Worm (Caenorhabditis elegans) whole organism, L1 larva: Measurements from ENCODE around the gene col-147.

Experiments used
- alr-1 ChIP-seq: fragments of 200-800 bp; sonication (Bioruptor generic); optimal IDR thresholded peaks from 2 replicates; lab custom pipeline; 2018; ENCODE audit warnings: borderline replicate concordance, mild to moderate bottlenecking, missing genetic modification characterization, missing compliant biosample characterization
- elt-3 ChIP-seq, 6 experiments: fragments of 150-350 bp in 1 of 6; sonication (generic microtip); optimal IDR thresholded peaks; 2 replicates each; lab custom pipeline; 2017 to 2018; ENCODE audit warnings: missing biosample characterization in 6 of 6, missing genetic modification characterization in 6 of 6, inconsistent platforms in 1 of 6
- nhr-12 ChIP-seq: sonication (generic microtip); optimal IDR thresholded peaks from 2 replicates; lab custom pipeline; 2017; ENCODE audit warnings: missing biosample characterization, missing genetic modification characterization
- zag-1 ChIP-seq: fragments of 150-350 bp; optimal IDR thresholded peaks from 2 replicates; lab custom pipeline; 2014; ENCODE audit warnings: missing biosample characterization, missing genetic modification characterization

DNA sequence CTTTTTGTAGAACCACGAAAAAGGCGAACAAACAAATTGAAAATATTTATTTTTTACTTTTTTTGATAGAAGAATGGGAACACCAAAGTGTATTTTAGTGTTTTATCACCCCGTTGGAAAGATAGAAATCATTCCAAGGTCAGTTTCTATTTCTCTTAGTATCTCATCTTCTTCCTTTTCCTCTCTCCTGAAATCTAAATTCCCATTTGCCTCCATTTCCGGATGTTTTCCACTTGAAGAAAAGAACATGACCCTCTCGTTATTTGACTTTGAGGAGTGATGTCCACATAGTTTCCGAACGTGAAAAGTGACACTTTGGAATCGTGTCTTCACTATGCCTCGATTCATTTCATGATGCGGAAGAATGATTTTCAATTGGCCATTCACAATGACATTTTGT lies 45.5 kb downstream of the col-147 start:
- TF ChIP-seq nhr-12 (tag; lab: Kevin White, UChicago) (no peak), elt-3 (tag; optimal IDR thresholded peaks at IDR 0.05; lab: Kevin White, UChicago) (peak in 1 of 6 experiments; percentile 26), zag-1 (tag; lab: Kevin White, UChicago) (no peak), alr-1 (tag; lab: Kevin White, UChicago) (no peak)
